Worm (Caenorhabditis elegans) whole organism, L4 larva: ENCODE measurements around the gene ceh-48.

Experiments
- D1046.2 ChIP-seq: fragments of 200-800 bp; sonication (Bioruptor generic); IDR thresholded peaks from 2 replicates; pipeline ENCODE4 v1.3.6; 2022; ENCODE audit warnings: missing genetic modification characterization, missing compliant biosample characterization
- R02D3.7 ChIP-seq: fragments of 150-350 bp; sonication (generic microtip); optimal IDR thresholded peaks from 3 replicates; lab custom pipeline; 2014; ENCODE audit warnings: missing biosample characterization, missing genetic modification characterization
- T20F7.1 ChIP-seq: fragments of 200-800 bp; sonication (Bioruptor generic); optimal IDR thresholded peaks from 2 replicates; lab custom pipeline; 2018; ENCODE audit warnings: mild to moderate bottlenecking, missing genetic modification characterization, missing compliant biosample characterization
- Y75B8A.6 ChIP-seq: fragments of 200-800 bp; sonication (Bioruptor generic); IDR thresholded peaks from 2 replicates; pipeline ENCODE4 v1.3.6; 2022; ENCODE audit warnings: missing genetic modification reagents, missing genetic modification characterization, missing compliant biosample characterization
- ZK337.2 ChIP-seq: fragments of 200-800 bp; sonication (Bioruptor generic); IDR thresholded peaks from 2 replicates; pipeline ENCODE4 v1.3.6; 2022; ENCODE audit warnings: missing genetic modification reagents, missing genetic modification characterization, missing compliant biosample characterization
- aly-2 ChIP-seq: sonication (generic microtip); optimal IDR thresholded peaks from 2 replicates; lab custom pipeline; 2018; ENCODE audit warnings: missing biosample characterization, missing genetic modification characterization
- ama-1 ChIP-seq: fragments of 150-350 bp; optimal IDR thresholded peaks from 2 replicates; lab custom pipeline; 2014; ENCODE audit warnings: inconsistent platforms, mixed read lengths
- attf-4 ChIP-seq: sonication (generic microtip); optimal IDR thresholded peaks from 3 replicates; lab custom pipeline; 2017; ENCODE audit warnings: missing biosample characterization, missing genetic modification characterization
- ceh-20 ChIP-seq: fragments of 200-800 bp; sonication (Bioruptor generic); IDR thresholded peaks from 2 replicates; pipeline ENCODE4 v1.3.6; 2022; ENCODE audit warnings: missing genetic modification reagents, missing genetic modification characterization, missing compliant biosample characterization
- ceh-28 ChIP-seq: fragments of 150-350 bp; optimal IDR thresholded peaks from 2 replicates; lab custom pipeline; 2014; ENCODE audit warnings: missing biosample characterization, missing genetic modification reagents, missing genetic modification characterization
- ceh-32 ChIP-seq: sonication (generic microtip); optimal IDR thresholded peaks from 2 replicates; lab custom pipeline; 2016; ENCODE audit warnings: mild to moderate bottlenecking, missing genetic modification characterization, missing compliant biosample characterization; ENCODE audit not compliant: poor library complexity
- ceh-44 ChIP-seq: fragments of 200-800 bp; sonication (Bioruptor generic); IDR thresholded peaks from 2 replicates; pipeline ENCODE4 v1.3.6; 2022; ENCODE audit warnings: missing genetic modification reagents, missing genetic modification characterization, missing compliant biosample characterization
- ceh-62 ChIP-seq: sonication (generic microtip); optimal IDR thresholded peaks from 2 replicates; lab custom pipeline; 2017; ENCODE audit warnings: missing biosample characterization, missing genetic modification characterization
- daf-12 ChIP-seq: fragments of 150-350 bp; optimal IDR thresholded peaks from 2 replicates; lab custom pipeline; 2014; ENCODE audit warnings: missing biosample characterization, missing genetic modification reagents, missing genetic modification characterization
- dmd-6 ChIP-seq: fragments of 200-800 bp; sonication (Bioruptor generic); IDR thresholded peaks from 2 replicates; pipeline ENCODE4 v1.3.6; 2022; ENCODE audit warnings: missing genetic modification reagents, missing genetic modification characterization, missing compliant biosample characterization
- dpl-1 ChIP-seq: fragments of 150-350 bp; optimal IDR thresholded peaks from 2 replicates; lab custom pipeline; 2014; ENCODE audit warnings: missing biosample characterization, missing genetic modification reagents, missing genetic modification characterization
- egl-27 ChIP-seq: sonication (generic microtip); optimal IDR thresholded peaks from 3 replicates; lab custom pipeline; 2017; ENCODE audit warnings: missing biosample characterization, missing genetic modification reagents, missing genetic modification characterization
- fkh-10 ChIP-seq: fragments of 150-350 bp; optimal IDR thresholded peaks from 2 replicates; lab custom pipeline; 2014; ENCODE audit warnings: missing biosample characterization, missing genetic modification reagents, missing genetic modification characterization
- hif-1 ChIP-seq, 2 experiments: sonication (generic microtip); optimal IDR thresholded peaks; 2 replicates each; lab custom pipeline; 2016 to 2017; ENCODE audit warnings: missing compliant biosample characterization in 2 of 2, missing genetic modification characterization in 2 of 2, missing genetic modification reagents in 2 of 2, missing genotype in 2 of 2, mild to moderate bottlenecking in 1 of 2
- hmg-1.1 ChIP-seq: fragments of 200-800 bp; sonication (Bioruptor generic); IDR thresholded peaks from 2 replicates; pipeline ENCODE4 v1.3.6; 2022; ENCODE audit warnings: missing genetic modification reagents, missing genetic modification characterization, missing compliant biosample characterization
- jun-1 ChIP-seq: fragments of 150-350 bp; optimal IDR thresholded peaks from 2 replicates; lab custom pipeline; 2014; ENCODE audit warnings: missing biosample characterization, missing genetic modification reagents, missing genetic modification characterization
- lin-39 ChIP-seq: fragments of 150-350 bp; optimal IDR thresholded peaks from 2 replicates; lab custom pipeline; 2014; ENCODE audit warnings: missing biosample characterization, missing genetic modification reagents, missing genetic modification characterization
- lir-3 ChIP-seq: sonication (generic microtip); optimal IDR thresholded peaks from 2 replicates; lab custom pipeline; 2016; ENCODE audit warnings: mild to moderate bottlenecking, missing genetic modification characterization, missing compliant biosample characterization
- lsy-2 ChIP-seq, 2 experiments: fragments of 150-350 bp in 1 of 2; sonication (generic microtip) in 1 of 2; optimal IDR thresholded peaks; 2 replicates each; lab custom pipeline; 2014 to 2017; ENCODE audit warnings: missing biosample characterization in 2 of 2, missing genetic modification characterization in 2 of 2
- mdl-1 ChIP-seq, 2 experiments: fragments of 150-350 bp in 1 of 2; sonication (generic microtip) in 1 of 2; optimal IDR thresholded peaks; 2 replicates each; lab custom pipeline; 2014 to 2017; ENCODE audit warnings: missing biosample characterization in 2 of 2, missing genetic modification characterization in 2 of 2
- nhr-102 ChIP-seq: sonication (generic microtip); optimal IDR thresholded peaks from 2 replicates; lab custom pipeline; 2016; ENCODE audit warnings: mild to moderate bottlenecking, missing genetic modification characterization, moderate library complexity, missing compliant biosample characterization
- nhr-11 ChIP-seq: fragments of 150-350 bp; optimal IDR thresholded peaks from 2 replicates; lab custom pipeline; 2014; ENCODE audit warnings: missing biosample characterization, missing genetic modification characterization
- nhr-111 ChIP-seq: fragments of 200-800 bp; sonication (Bioruptor generic); optimal IDR thresholded peaks from 2 replicates; lab custom pipeline; 2018; ENCODE audit warnings: mild to moderate bottlenecking, missing genetic modification characterization, missing compliant biosample characterization
- nhr-25 ChIP-seq: sonication (generic microtip); optimal IDR thresholded peaks from 2 replicates; lab custom pipeline; 2017; ENCODE audit warnings: missing genetic modification characterization, mild to moderate bottlenecking, missing compliant biosample characterization, antibody characterized with exemption, moderate library complexity, borderline replicate concordance; ENCODE audit not compliant: insufficient read depth
- nhr-28 ChIP-seq: fragments of 150-350 bp; optimal IDR thresholded peaks from 2 replicates; lab custom pipeline; 2014; ENCODE audit warnings: missing biosample characterization, missing genetic modification characterization
- nhr-42 ChIP-seq: fragments of 200-800 bp; sonication (Bioruptor generic); IDR thresholded peaks from 2 replicates; pipeline ENCODE4 v1.3.6; 2022; ENCODE audit warnings: missing genetic modification characterization, missing compliant biosample characterization
- nhr-6 ChIP-seq: fragments of 150-350 bp; optimal IDR thresholded peaks from 2 replicates; lab custom pipeline; 2014; ENCODE audit warnings: missing biosample characterization, missing genetic modification characterization
- pha-4 ChIP-seq, 2 experiments: fragments of 150-350 bp in 1 of 2; fragments of 200-800 bp in 1 of 2; sonication (Bioruptor generic) in 1 of 2; IDR thresholded peaks in 1 of 2; optimal IDR thresholded peaks in 1 of 2; 2 replicates each; pipeline versions ENCODE4 v1.3.6 to Lab custom; 2014 to 2022; ENCODE audit warnings: missing genetic modification characterization in 2 of 2, missing genetic modification reagents in 2 of 2, missing biosample characterization in 1 of 2, missing compliant biosample characterization in 1 of 2
- php-3 ChIP-seq: fragments of 200-800 bp; sonication (Bioruptor generic); IDR thresholded peaks from 2 replicates; pipeline ENCODE4 v1.3.6; 2022; ENCODE audit warnings: missing genetic modification reagents, missing genetic modification characterization, missing compliant biosample characterization
- pqm-1 ChIP-seq: sonication (generic microtip); optimal IDR thresholded peaks from 2 replicates; lab custom pipeline; 2017; ENCODE audit warnings: missing biosample characterization, missing genetic modification characterization
- saeg-2 ChIP-seq: fragments of 200-800 bp; sonication (Bioruptor generic); IDR thresholded peaks from 2 replicates; pipeline ENCODE4 v1.3.6; 2022; ENCODE audit warnings: missing genetic modification reagents, missing genetic modification characterization, missing compliant biosample characterization
- sdz-12 ChIP-seq: fragments of 200-800 bp; sonication (Bioruptor generic); optimal IDR thresholded peaks from 2 replicates; lab custom pipeline; 2018; ENCODE audit warnings: mild to moderate bottlenecking, missing genetic modification characterization, missing compliant biosample characterization
- snpc-1.2 ChIP-seq: fragments of 200-800 bp; sonication (Bioruptor generic); IDR thresholded peaks from 2 replicates; pipeline ENCODE4 v1.3.6; 2022; ENCODE audit warnings: missing genetic modification reagents, missing genetic modification characterization, missing compliant biosample characterization
- tag-97 ChIP-seq: fragments of 200-800 bp; sonication (Bioruptor generic); IDR thresholded peaks from 2 replicates; pipeline ENCODE4 v1.3.6; 2022; ENCODE audit warnings: missing genetic modification characterization, missing compliant biosample characterization
- unc-130 ChIP-seq: sonication (generic microtip); optimal IDR thresholded peaks from 2 replicates; lab custom pipeline; 2016; ENCODE audit warnings: missing genetic modification reagents, missing genetic modification characterization, missing compliant biosample characterization
- unc-39 ChIP-seq: sonication (generic microtip); optimal IDR thresholded peaks from 2 replicates; lab custom pipeline; 2017; ENCODE audit warnings: missing biosample characterization, missing genetic modification characterization
- unc-62 ChIP-seq, 3 experiments: fragments of 150-350 bp in 1 of 3; sonication (generic microtip); optimal IDR thresholded peaks in 2 of 3; peaks in 1 of 3; 1 replicate in 1 of 3; 2 replicates in 2 of 3; lab custom pipeline; 2014 to 2017; ENCODE audit warnings: missing biosample characterization in 3 of 3, missing genetic modification characterization in 3 of 3, missing genetic modification reagents in 3 of 3, missing genotype in 1 of 3
- zfp-2 ChIP-seq: sonication (generic microtip); optimal IDR thresholded peaks from 2 replicates; lab custom pipeline; 2016; ENCODE audit warnings: mild to moderate bottlenecking, missing genetic modification characterization, missing compliant biosample characterization
- zfp-3 ChIP-seq: fragments of 200-800 bp; sonication (Bioruptor generic); conservative IDR thresholded peaks from 2 replicates; pipeline ENCODE4 v1.3.6; 2022; ENCODE audit warnings: missing genetic modification reagents, missing genetic modification characterization, missing compliant biosample characterization
- ztf-7 ChIP-seq: fragments of 150-350 bp; optimal IDR thresholded peaks from 2 replicates; lab custom pipeline; 2014; ENCODE audit warnings: missing biosample characterization, missing genetic modification characterization

ceh-48 gene

ce11 chrIV:6785873-6786272 is 26.0 kb upstream of the ceh-48 start (continued):
- no peak for TF ChIP-seq nhr-11 (tag; lab: Kevin White, UChicago)
- TF ChIP-seq ceh-44 = no peak

DNA sequence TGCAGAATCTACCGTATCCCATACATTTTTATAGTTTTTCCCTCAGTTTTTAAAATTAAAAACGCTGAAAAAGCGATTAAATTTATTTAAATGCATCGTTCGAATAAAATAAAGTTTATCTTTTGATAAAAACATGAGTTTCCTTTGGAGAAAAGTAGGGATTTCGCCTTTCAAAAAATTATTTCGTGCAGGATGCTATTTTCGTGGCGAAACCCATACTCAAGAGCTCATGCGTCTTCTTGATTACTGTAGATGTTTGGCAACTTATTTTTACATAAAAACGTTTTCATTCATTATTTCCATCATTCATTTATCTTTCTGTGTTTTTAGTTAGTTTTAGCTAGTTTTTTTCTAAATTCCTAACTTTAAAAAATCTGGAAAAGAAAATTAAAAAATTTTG is 22.0 kb upstream of the ceh-48 start:
- no peak for TF ChIP-seq mdl-1 (tag; optimal IDR thresholded peaks at IDR 0.05; lab: Kevin White, UChicago)
- TF ChIP-seq egl-27 = no peak
- TF ChIP-seq ceh-20 (GFP tag; lab: Robert Waterston, UW) = no peak
- TF ChIP-seq dmd-6 = no peak
- peak; percentile 64; the same call in 1 of the 2 replicates for TF ChIP-seq snpc-1.2 (GFP tag; lab: Robert Waterston, UW)
- peak in 1 of 2 experiments; percentile 7 for TF ChIP-seq lsy-2 (tag; optimal IDR thresholded peaks at IDR 0.05; lab: Kevin White, UChicago)
- no peak for TF ChIP-seq Y75B8A.6
- TF ChIP-seq zfp-2 (tag; lab: Kevin White, UChicago) = no peak
- TF ChIP-seq unc-130 = no peak
- no peak for TF ChIP-seq tag-97 (GFP tag; lab: Robert Waterston, UW)
- TF ChIP-seq, all 104 proteins: peak for 2

DNA sequence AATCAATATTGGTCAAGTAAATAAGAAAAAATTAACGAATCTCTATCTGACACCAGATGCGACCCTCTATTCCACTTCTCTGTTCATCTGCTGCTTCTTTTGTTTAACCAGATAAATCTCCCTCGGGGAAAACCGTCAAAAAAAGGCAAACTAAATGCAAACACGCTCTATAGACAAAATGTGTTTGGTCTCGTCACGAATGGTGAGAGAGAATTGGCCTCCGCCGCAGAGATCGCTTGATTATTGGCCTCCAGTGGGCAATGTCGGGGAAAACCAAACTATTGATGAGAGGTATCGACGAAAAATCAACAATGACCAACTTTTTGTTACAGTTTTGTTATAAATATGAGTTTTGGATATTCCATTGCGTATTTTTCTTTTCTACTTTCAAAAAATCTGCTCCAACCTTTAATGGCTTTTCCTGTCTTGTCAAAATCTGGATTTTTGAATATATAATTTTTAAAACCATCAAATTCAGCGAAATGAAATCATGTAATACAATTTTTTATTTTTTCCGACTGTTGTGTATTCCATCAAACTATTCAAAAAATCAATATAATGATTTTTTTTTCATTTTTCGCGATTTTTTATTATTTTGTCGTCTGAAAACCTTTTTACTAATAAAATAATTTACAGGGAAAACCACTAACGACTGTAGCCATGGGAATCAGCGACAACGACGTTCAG is 21.3 kb upstream of the ceh-48 start, which contains the start of the genes C17H12.2 and vha-8:
Gene C17H12.2, minus strand, starts transcription at position 51 of the 687 bp plus-strand sequence.
Gene vha-8, plus strand, starts transcription at position 637 of the 687 bp plus-strand sequence.
- TF ChIP-seq saeg-2 (GFP tag; lab: Robert Waterston, UW) (no peak), unc-62 (GFP tag; optimal IDR thresholded peaks at IDR 0.05 in 1 of 2; lab: Kevin White, UChicago) (peak in 1 of 2 experiments; percentile 87), unc-62 (tag; optimal IDR thresholded peaks at IDR 0.05; lab: Kevin White, UChicago) (no peak), lin-39 (tag; lab: Kevin White, UChicago) (no peak), unc-39 (tag; lab: Kevin White, UChicago) (no peak), ceh-44 (0 out of 2 replicates have a peak, but pooled peaks have one; percentile 11), nhr-102 (tag; lab: Kevin White, UChicago) (peak; percentile 62), nhr-25 (peak; percentile 87), pha-4 (GFP tag; IDR thresholded peaks at IDR 0.05; lab: Robert Waterston, UW) (peak; percentile 77), pha-4 (tag; optimal IDR thresholded peaks at IDR 0.05; lab: Kevin White, UChicago) (peak; percentile 93), attf-4 (no peak), php-3 (GFP tag; lab: Robert Waterston, UW) (no peak), zfp-3 (GFP tag; lab: Robert Waterston, UW) (0 out of 2 replicates have a peak, but pooled peaks have one; percentile 50), sdz-12 (GFP tag; lab: Kevin White, UChicago) (no peak), jun-1 (tag; lab: Kevin White, UChicago) (peak; percentile 59), ceh-28 (peak; percentile 54), mdl-1 (tag; optimal IDR thresholded peaks at IDR 0.05; lab: Kevin White, UChicago) (peak in 1 of 2 experiments; percentile 65), D1046.2 (peak; percentile 51; the same call in 1 of the 2 replicates), ceh-32 (tag; lab: Kevin White, UChicago) (no peak), ZK337.2 (no peak; the same call in 1 of the 2 replicates), nhr-42 (GFP tag; lab: Robert Waterston, UW) (no peak), unc-130 (no peak), lir-3 (tag; lab: Kevin White, UChicago) (no peak), pqm-1 (peak; percentile 90), aly-2 (no peak), hmg-1.1 (GFP tag; lab: Robert Waterston, UW) (peak; percentile 89), ceh-62 (tag; lab: Kevin White, UChicago) (no peak), hif-1 (tag; optimal IDR thresholded peaks at IDR 0.05; lab: Kevin White, UChicago) (peak in 1 of 2 experiments; percentile 69), daf-12 (tag; lab: Kevin White, UChicago) (no peak), T20F7.1 (GFP tag; lab: Kevin White, UChicago) (peak; percentile 85), R02D3.7 (tag; lab: Kevin White, UChicago) (no peak), nhr-6 (peak; percentile 83), snpc-1.2 (GFP tag; lab: Robert Waterston, UW) (no peak), dpl-1 (GFP tag; lab: Kevin White, UChicago) (peak; percentile 85), fkh-10 (peak; percentile 64), nhr-111 (GFP tag; lab: Kevin White, UChicago) (no peak), ama-1 (peak; percentile 89), ztf-7 (tag; lab: Kevin White, UChicago) (peak; percentile 46), nhr-28 (tag; lab: Kevin White, UChicago) (peak; percentile 95)
